Fruit fly (Drosophila melanogaster) whole organism, embryonic: ENCODE data around the gene dob.
A peak's percentile ranks its signal among the peaks of the same experiment; 100 is the strongest.

Experiments
- B-H2 ChIP-seq: fragments of 200-800 bp; sonication (Bioruptor generic); optimal IDR thresholded peaks from 2 replicates; lab custom pipeline; 2018; ENCODE audit warnings: missing biosample characterization, mild to moderate bottlenecking, missing genetic modification characterization
- BEAF-32 ChIP-seq: fragments of 200-800 bp; sonication (Bioruptor generic); optimal IDR thresholded peaks from 3 replicates; lab custom pipeline; 2017; ENCODE audit warnings: missing biosample characterization, missing genetic modification characterization, mild to moderate bottlenecking, moderate library complexity, missing genetic modification reagents
- CG10431 ChIP-seq: fragments of 200-800 bp; sonication (Bioruptor generic); optimal IDR thresholded peaks from 3 replicates; lab custom pipeline; 2018; ENCODE audit warnings: missing biosample characterization, mild to moderate bottlenecking, missing genetic modification characterization
- CG10979 ChIP-seq: fragments of 200-800 bp; sonication (Bioruptor generic); optimal IDR thresholded peaks from 2 replicates; lab custom pipeline; 2018; ENCODE audit warnings: missing biosample characterization, mild to moderate bottlenecking, missing genetic modification characterization, moderate library complexity
- CG11723 ChIP-seq: fragments of 200-800 bp; sonication (Bioruptor generic); optimal IDR thresholded peaks from 2 replicates; lab custom pipeline; 2017; ENCODE audit warnings: missing biosample characterization, mild to moderate bottlenecking, missing genetic modification characterization
- CG12219 ChIP-seq: fragments of 200-800 bp; sonication (Bioruptor generic); optimal IDR thresholded peaks from 3 replicates; lab custom pipeline; 2018; ENCODE audit warnings: missing biosample characterization, mild to moderate bottlenecking, missing genetic modification characterization
- CG12659 ChIP-seq: fragments of 200-800 bp; sonication (Bioruptor generic); optimal IDR thresholded peaks from 3 replicates; lab custom pipeline; 2017; ENCODE audit warnings: mild to moderate bottlenecking, missing biosample characterization, missing genetic modification reagents, missing genetic modification characterization
- CG13123 ChIP-seq: fragments of 200-800 bp; sonication (Bioruptor generic); optimal IDR thresholded peaks from 2 replicates; lab custom pipeline; 2016; ENCODE audit warnings: missing biosample characterization, missing genetic modification characterization
- CG13296 ChIP-seq: fragments of 200-800 bp; sonication (Bioruptor generic); optimal IDR thresholded peaks from 3 replicates; lab custom pipeline; 2018; ENCODE audit warnings: missing biosample characterization, mild to moderate bottlenecking, missing genetic modification characterization
- CG15269 ChIP-seq: fragments of 200-800 bp; sonication (Bioruptor generic); optimal IDR thresholded peaks from 2 replicates; lab custom pipeline; 2018; ENCODE audit warnings: missing biosample characterization, mild to moderate bottlenecking, missing genetic modification characterization, moderate library complexity
- CG1603 ChIP-seq: fragments of 200-800 bp; sonication (Bioruptor generic); optimal IDR thresholded peaks from 2 replicates; lab custom pipeline; 2019; ENCODE audit warnings: missing biosample characterization, mild to moderate bottlenecking, missing genetic modification characterization, moderate library complexity
- CG18619 ChIP-seq: fragments of 200-800 bp; sonication (Bioruptor generic); optimal IDR thresholded peaks from 3 replicates; lab custom pipeline; 2017; ENCODE audit warnings: missing biosample characterization, mild to moderate bottlenecking, missing genetic modification characterization
- CG2116 ChIP-seq: fragments of 200-800 bp; sonication (Bioruptor generic); optimal IDR thresholded peaks from 3 replicates; lab custom pipeline; 2018; ENCODE audit warnings: missing biosample characterization, mild to moderate bottlenecking, missing genetic modification characterization
- CG2120 ChIP-seq: fragments of 200-800 bp; sonication (Bioruptor generic); optimal IDR thresholded peaks from 3 replicates; lab custom pipeline; 2016; ENCODE audit warnings: missing biosample characterization, missing genetic modification characterization
- CG2889 ChIP-seq: fragments of 200-800 bp; sonication (Bioruptor generic); IDR thresholded peaks from 3 replicates; pipeline ENCODE4 v1.3.6; 2022; ENCODE audit warnings: missing biosample characterization, missing genetic modification characterization
- CG30020 ChIP-seq: fragments of 200-800 bp; optimal IDR thresholded peaks from 2 replicates; lab custom pipeline; 2019; ENCODE audit warnings: missing biosample characterization, mild to moderate bottlenecking, missing genetic modification characterization, moderate library complexity
- CG3163 ChIP-seq: fragments of 200-800 bp; sonication (Bioruptor generic); optimal IDR thresholded peaks from 3 replicates; lab custom pipeline; 2016; ENCODE audit warnings: missing biosample characterization, missing genetic modification characterization
- CG32772 ChIP-seq: fragments of 200-800 bp; sonication (Bioruptor generic); IDR thresholded peaks from 2 replicates; pipeline ENCODE4 v1.3.6; 2022; ENCODE audit warnings: missing biosample characterization, missing genetic modification characterization
- CG34422 ChIP-seq: fragments of 200-800 bp; sonication (Bioruptor generic); IDR thresholded peaks from 3 replicates; pipeline ENCODE4 v1.3.6; 2022; ENCODE audit warnings: missing biosample characterization, missing genetic modification characterization
- CG4328 ChIP-seq: fragments of 200-800 bp; sonication (Bioruptor generic); optimal IDR thresholded peaks from 3 replicates; lab custom pipeline; 2017; ENCODE audit warnings: missing biosample characterization, missing genetic modification reagents, missing genetic modification characterization
- CG6272 ChIP-seq: fragments of 200-800 bp; sonication (Bioruptor generic); IDR thresholded peaks from 2 replicates; pipeline ENCODE4 v1.3.6; 2022; ENCODE audit warnings: missing biosample characterization, missing genetic modification characterization
- CG9727 ChIP-seq: fragments of 200-800 bp; sonication (Bioruptor generic); optimal IDR thresholded peaks from 3 replicates; lab custom pipeline; 2017; ENCODE audit warnings: missing biosample characterization, mild to moderate bottlenecking, missing genetic modification characterization
- Doc3 ChIP-seq: fragments of 200-800 bp; sonication (Bioruptor generic); IDR thresholded peaks from 3 replicates; pipeline ENCODE4 v1.3.6; 2022; ENCODE audit warnings: missing biosample characterization, missing genetic modification characterization; ENCODE audit not compliant: partially characterized antibody
- HHEX ChIP-seq: fragments of 200-800 bp; sonication (Bioruptor generic); optimal IDR thresholded peaks from 3 replicates; lab custom pipeline; 2017; ENCODE audit warnings: missing biosample characterization, mild to moderate bottlenecking, missing genetic modification characterization, missing genetic modification reagents
- Hand ChIP-seq: fragments of 200-800 bp; sonication (Bioruptor generic); optimal IDR thresholded peaks from 2 replicates; lab custom pipeline; 2017; ENCODE audit warnings: mild to moderate bottlenecking, missing biosample characterization, missing genetic modification reagents, missing genetic modification characterization
- Jarid2 ChIP-seq: fragments of 200-800 bp; sonication (Bioruptor generic); optimal IDR thresholded peaks from 3 replicates; lab custom pipeline; 2017; ENCODE audit warnings: mild to moderate bottlenecking, missing biosample characterization, missing genetic modification reagents, missing genetic modification characterization
- NC2β ChIP-seq: fragments of 200-800 bp; sonication (Bioruptor generic); optimal IDR thresholded peaks from 2 replicates; lab custom pipeline; 2016; ENCODE audit warnings: missing biosample characterization, missing genetic modification characterization
- NK7.1 ChIP-seq: fragments of 200-800 bp; sonication (Bioruptor generic); optimal IDR thresholded peaks from 3 replicates; lab custom pipeline; 2016; ENCODE audit warnings: missing biosample characterization, missing genetic modification characterization
- Pdp1 ChIP-seq, 2 experiments: fragments of 200-800 bp; sonication (Bioruptor generic); optimal IDR thresholded peaks; 3 replicates each; lab custom pipeline; 2016; ENCODE audit warnings: missing biosample characterization in 2 of 2, missing genetic modification characterization in 2 of 2, mild to moderate bottlenecking in 1 of 2, moderate library complexity in 1 of 2
- Rx ChIP-seq: fragments of 200-800 bp; sonication (Bioruptor generic); IDR thresholded peaks from 2 replicates; pipeline ENCODE4 v1.3.6; 2022; ENCODE audit warnings: missing biosample characterization, missing genetic modification characterization
- Trl ChIP-seq, 3 experiments: fragments of >200 bp in 2 of 3; fragments of 200-800 bp in 1 of 3; sonication (Bioruptor generic) in 1 of 3; optimal IDR thresholded peaks; 2 replicates in 1 of 3; 3 replicates in 2 of 3; lab custom pipeline; 2016 to 2017; ENCODE audit warnings: missing biosample characterization in 1 of 3, missing genetic modification characterization in 1 of 3
- al ChIP-seq: fragments of 200-800 bp; sonication (Bioruptor generic); IDR thresholded peaks from 2 replicates; pipeline ENCODE4 v1.3.6; 2022; ENCODE audit warnings: missing biosample characterization, missing genetic modification characterization
- aop ChIP-seq: fragments of 200-800 bp; sonication (Bioruptor generic); IDR thresholded peaks from 2 replicates; pipeline ENCODE4 v1.3.6; 2022; ENCODE audit warnings: missing biosample characterization, missing genetic modification characterization
- az2 ChIP-seq: fragments of 200-800 bp; sonication (Bioruptor generic); optimal IDR thresholded peaks from 3 replicates; lab custom pipeline; 2016; ENCODE audit warnings: missing biosample characterization, missing genetic modification characterization
- dimm ChIP-seq: fragments of 200-800 bp; sonication (Bioruptor generic); IDR thresholded peaks from 2 replicates; pipeline ENCODE4 v1.3.6; 2022; ENCODE audit warnings: missing biosample characterization, missing genetic modification characterization
- esg ChIP-seq: fragments of 200-800 bp; sonication (Bioruptor generic); conservative IDR thresholded peaks from 2 replicates; pipeline ENCODE4 v1.3.6; 2022; ENCODE audit warnings: missing biosample characterization, missing genetic modification characterization
- fd102C ChIP-seq: fragments of 200-800 bp; sonication (Bioruptor generic); optimal IDR thresholded peaks from 2 replicates; lab custom pipeline; 2018; ENCODE audit warnings: missing biosample characterization, mild to moderate bottlenecking, missing genetic modification characterization, moderate library complexity
- gem ChIP-seq: fragments of 200-800 bp; sonication (Bioruptor generic); optimal IDR thresholded peaks from 2 replicates; lab custom pipeline; 2019; ENCODE audit warnings: missing biosample characterization, mild to moderate bottlenecking, missing genetic modification characterization, moderate library complexity
- h ChIP-seq: fragments of >200 bp; optimal IDR thresholded peaks from 2 replicates; lab custom pipeline; 2017
- insv ChIP-seq, 2 experiments: fragments of 200-800 bp; sonication (Bioruptor generic); optimal IDR thresholded peaks; 3 replicates each; lab custom pipeline; 2016 to 2018; ENCODE audit warnings: missing biosample characterization in 2 of 2, missing genetic modification characterization in 2 of 2
- kah ChIP-seq: fragments of 200-800 bp; sonication (Bioruptor generic); optimal IDR thresholded peaks from 2 replicates; lab custom pipeline; 2018; ENCODE audit warnings: missing biosample characterization, mild to moderate bottlenecking, missing genetic modification characterization
- lbe ChIP-seq: fragments of 200-800 bp; sonication (Bioruptor generic); optimal IDR thresholded peaks from 2 replicates; lab custom pipeline; 2016; ENCODE audit warnings: missing biosample characterization, mild to moderate bottlenecking, missing genetic modification characterization
- lilli ChIP-seq: fragments of 200-800 bp; sonication (Bioruptor generic); optimal IDR thresholded peaks from 3 replicates; lab custom pipeline; 2016; ENCODE audit warnings: missing biosample characterization, missing genetic modification characterization
- lmd ChIP-seq: fragments of 200-800 bp; sonication (Bioruptor generic); IDR thresholded peaks from 2 replicates; pipeline ENCODE4 v1.3.6; 2022; ENCODE audit warnings: missing biosample characterization, missing genetic modification characterization
- nmo ChIP-seq: fragments of 200-800 bp; sonication (Bioruptor generic); optimal IDR thresholded peaks from 2 replicates; lab custom pipeline; 2018; ENCODE audit warnings: missing biosample characterization, mild to moderate bottlenecking, missing genetic modification characterization, moderate library complexity
- row ChIP-seq: fragments of 200-800 bp; sonication (Bioruptor generic); IDR thresholded peaks from 3 replicates; pipeline ENCODE4 v1.3.6; 2022; ENCODE audit warnings: missing biosample characterization, missing genetic modification characterization
- tup ChIP-seq: fragments of 200-800 bp; sonication (Bioruptor generic); optimal IDR thresholded peaks from 2 replicates; lab custom pipeline; 2016; ENCODE audit warnings: missing biosample characterization, mild to moderate bottlenecking, missing genetic modification characterization, moderate library complexity
- unpg ChIP-seq: fragments of 200-800 bp; sonication (Bioruptor generic); optimal IDR thresholded peaks from 3 replicates; lab custom pipeline; 2018; ENCODE audit warnings: missing biosample characterization, mild to moderate bottlenecking, missing genetic modification characterization, moderate library complexity
- wdn ChIP-seq: fragments of 200-800 bp; sonication (Bioruptor generic); IDR thresholded peaks from 2 replicates; pipeline ENCODE4 v1.3.6; 2022; ENCODE audit warnings: missing biosample characterization, missing genetic modification characterization

dob gene

dm6 chrX:15043700-15044225 lies 23.0 kb upstream of the dob start, which contains the start of gene CG5541 (continued):
- TF ChIP-seq CG4328 (peak; percentile 38), HHEX (GFP tag; lab: Kevin White, UChicago) (no peak), lilli (peak; percentile 42), aop (GFP tag; lab: Robert Waterston, UW) (no peak), CG30020 (tag; lab: Kevin White, UChicago) (no peak), CG18619 (peak; percentile 25), NK7.1 (GFP tag; lab: Kevin White, UChicago) (no peak), al (GFP tag; lab: Robert Waterston, UW) (0 out of 2 replicates have a peak, but pooled peaks have one; percentile 17), tup (GFP tag; lab: Kevin White, UChicago) (no peak), CG34422 (GFP tag; lab: Robert Waterston, UW) (peak; percentile 52; the same call in 1 of the 3 replicates), lbe (GFP tag; lab: Kevin White, UChicago) (no peak), CG12659 (GFP tag; lab: Kevin White, UChicago) (peak; percentile 32), CG9727 (GFP tag; lab: Kevin White, UChicago) (peak; percentile 7), CG11723 (GFP tag; lab: Kevin White, UChicago) (no peak), unpg (GFP tag; lab: Kevin White, UChicago) (no peak), CG13123 (GFP tag; lab: Kevin White, UChicago) (no peak), wdn (0 out of 2 replicates have a peak, but pooled peaks have one; percentile 20), CG32772 (no peak), kah (no peak), CG2889 (GFP tag; lab: Robert Waterston, UW) (no peak), az2 (GFP tag; lab: Kevin White, UChicago) (no peak), CG12219 (GFP tag; lab: Kevin White, UChicago) (peak; percentile 5), CG15269 (tag; lab: Kevin White, UChicago) (no peak), Trl (optimal IDR thresholded peaks at IDR 0.05; lab: Kevin White, UChicago) (peak; percentile 42 to 77), Trl (GFP tag; optimal IDR thresholded peaks at IDR 0.05; lab: Kevin White, UChicago) (no peak), esg (GFP tag; lab: Robert Waterston, UW) (no peak), Jarid2 (peak; percentile 58), Doc3 (no peak), Hand (GFP tag; lab: Kevin White, UChicago) (peak; percentile 20), h (lab: Kevin White, UChicago) (no peak), CG1603 (tag; lab: Kevin White, UChicago) (no peak), lmd (GFP tag; lab: Robert Waterston, UW) (no peak), dimm (no peak), CG6272 (no peak), CG3163 (no peak), CG2120 (GFP tag; lab: Kevin White, UChicago) (peak; percentile 45), fd102C (GFP tag; lab: Kevin White, UChicago) (no peak), insv (GFP tag; optimal IDR thresholded peaks at IDR 0.05; lab: Kevin White, UChicago) (no peak), BEAF-32 (GFP tag; lab: Kevin White, UChicago) (peak; percentile 6), CG2116 (GFP tag; lab: Kevin White, UChicago) (no peak), row (GFP tag; lab: Robert Waterston, UW) (peak; percentile 92), CG13296 (GFP tag; lab: Kevin White, UChicago) (peak; percentile 6), nmo (GFP tag; lab: Kevin White, UChicago) (peak; percentile 3), Pdp1 (GFP tag; optimal IDR thresholded peaks at IDR 0.05; lab: Kevin White, UChicago) (peak in 1 of 2 experiments; percentile 66), Rx (GFP tag; lab: Robert Waterston, UW) (0 out of 2 replicates have a peak, but pooled peaks have one; percentile 15), gem (tag; lab: Kevin White, UChicago) (peak; percentile 17), CG10431 (no peak), CG10979 (tag; lab: Kevin White, UChicago) (peak; percentile 10), B-H2 (GFP tag; lab: Kevin White, UChicago) (peak; percentile 8), NC2β (GFP tag; lab: Kevin White, UChicago) (no peak)
